Worm (Caenorhabditis elegans): Measurements from ENCODE around the gene F09E5.12.

The F09E5.12 gene

ce11 chrII:5353642-5354041 is 16.9 kb downstream of the F09E5.12 start:
- TF ChIP-seq hlh-13 (GFP tag; optimal IDR thresholded peaks at IDR 0.05) (no peak), ets-4 (tag; optimal IDR thresholded peaks at IDR 0.05) (no peak), elt-2 (tag; optimal IDR thresholded peaks at IDR 0.05) (peak; percentile 9), lim-6 (tag; optimal IDR thresholded peaks at IDR 0.05) (no peak)

ce11 chrII:5351799-5352198 is 18.7 kb downstream of the F09E5.12 start, which contains the start of gene F09E5.7:
Gene F09E5.7 (plus strand): TSS chrII:5352099.
- no peak for TF ChIP-seq che-1 (tag; optimal IDR thresholded peaks at IDR 0.05)
- no peak for TF ChIP-seq ama-1 (optimal IDR thresholded peaks at IDR 0.05)
- TF ChIP-seq ceh-24 (tag; optimal IDR thresholded peaks at IDR 0.05), result no peak
- TF ChIP-seq unc-3 (GFP tag; conservative IDR thresholded peaks at IDR 0.05), result no peak
- no peak for TF ChIP-seq unc-3 (tag; optimal IDR thresholded peaks at IDR 0.05)
- TF ChIP-seq F13H6.1 (tag; optimal IDR thresholded peaks at IDR 0.05), result no peak
- no peak for TF ChIP-seq fkh-6 (tag; optimal IDR thresholded peaks at IDR 0.05)
- TF ChIP-seq hlh-30 (tag; optimal IDR thresholded peaks at IDR 0.05; ENCODE audit: insufficient read depth), result no peak
- no peak for TF ChIP-seq gmeb-2 (tag; optimal IDR thresholded peaks at IDR 0.05)
- TF ChIP-seq ztf-16 (tag; optimal IDR thresholded peaks at IDR 0.05), result no peak
- no peak for TF ChIP-seq ceh-34 (tag; optimal IDR thresholded peaks at IDR 0.05)
- no peak for TF ChIP-seq syd-9 (tag; optimal IDR thresholded peaks at IDR 0.05)
- TF ChIP-seq ceh-6 (GFP tag; optimal IDR thresholded peaks at IDR 0.05), result no peak

- peak; percentile 41; the same call in 1 of the 2 replicates for TF ChIP-seq ceh-45 (GFP tag; IDR thresholded peaks at IDR 0.05)
These were observed 20.2 kb downstream of the F09E5.12 start, which contains the start of gene F09E5.8 for ce11 chrII:5350357-5350756. Gene F09E5.8 (plus strand): TSS chrII:5350669.

- TF ChIP-seq sox-2 (GFP tag; IDR thresholded peaks at IDR 0.05), result peak; percentile 42; the same call in 1 of the 2 replicates
- TF ChIP-seq ceh-2 (tag; optimal IDR thresholded peaks at IDR 0.05), result peak; percentile 22
- peak; percentile 55 for TF ChIP-seq unc-42 (tag; optimal IDR thresholded peaks at IDR 0.05)
- TF ChIP-seq ceh-45 (GFP tag; IDR thresholded peaks at IDR 0.05), result peak; percentile 66
- TF ChIP-seq unc-86 (tag; optimal IDR thresholded peaks at IDR 0.05), result peak; percentile 6
- peak; percentile 56 for TF ChIP-seq ceh-31 (tag; optimal IDR thresholded peaks at IDR 0.05)
- peak; percentile 23 for TF ChIP-seq elt-2 (tag; optimal IDR thresholded peaks at IDR 0.05)
These were observed 24.2 kb downstream of the F09E5.12 start for ce11 chrII:5346350-5346749.

ce11 chrII:5344775-5345174 is 25.8 kb downstream of the F09E5.12 start, which contains the start of gene F09E5.14:
Gene F09E5.14 (minus strand): TSS chrII:5344875.
- TF ChIP-seq nhr-11 (tag; optimal IDR thresholded peaks at IDR 0.05), result no peak
- no peak for TF ChIP-seq hlh-15 (tag; optimal IDR thresholded peaks at IDR 0.05)
- no peak for TF ChIP-seq hlh-30 (tag; optimal IDR thresholded peaks at IDR 0.05; ENCODE audit: insufficient read depth)
- no peak for TF ChIP-seq T23F11.4 (GFP tag; optimal IDR thresholded peaks at IDR 0.05)
- TF ChIP-seq lim-6 (tag; optimal IDR thresholded peaks at IDR 0.05), result no peak
- no peak for TF ChIP-seq madf-2 (tag; optimal IDR thresholded peaks at IDR 0.05)
- TF ChIP-seq unc-86 (tag; optimal IDR thresholded peaks at IDR 0.05), result no peak
- no peak for TF ChIP-seq pha-2 (tag; optimal IDR thresholded peaks at IDR 0.05)
- TF ChIP-seq fkh-6 (tag; optimal IDR thresholded peaks at IDR 0.05), result no peak

DNA sequence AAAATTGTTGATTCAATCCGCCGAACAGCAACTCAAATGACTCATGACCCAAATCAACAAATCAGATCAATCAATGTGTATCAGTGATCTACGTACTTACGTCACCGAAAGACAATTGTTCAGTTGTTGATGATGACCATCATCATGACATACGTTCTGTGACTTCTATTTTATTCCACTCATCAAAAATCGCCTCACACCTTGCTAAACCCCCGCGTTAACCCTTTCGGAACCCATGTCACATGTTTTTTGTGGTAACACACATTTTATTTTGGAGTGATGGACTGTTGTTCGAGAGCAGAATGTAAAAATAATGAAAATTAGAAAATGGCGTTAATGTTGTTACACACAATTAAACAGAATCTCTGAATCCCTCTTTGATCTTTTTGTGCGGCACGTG is 28.1 kb downstream of the F09E5.12 start:
- TF ChIP-seq fkh-6 (tag; optimal IDR thresholded peaks at IDR 0.05), result no peak
- no peak for TF ChIP-seq ets-4 (tag; optimal IDR thresholded peaks at IDR 0.05)
- no peak for TF ChIP-seq sox-4 (tag; optimal IDR thresholded peaks at IDR 0.05)
- no peak for TF ChIP-seq pqm-1 (tag; optimal IDR thresholded peaks at IDR 0.05)
- no peak for TF ChIP-seq dmd-4 (tag; optimal IDR thresholded peaks at IDR 0.05; ENCODE audit: borderline replicate concordance)
- no peak for TF ChIP-seq rnt-1 (tag; optimal IDR thresholded peaks at IDR 0.05)
- TF ChIP-seq hlh-30 (tag; optimal IDR thresholded peaks at IDR 0.05; ENCODE audit: insufficient read depth), result no peak
- no peak for TF ChIP-seq ref-2 (tag; optimal IDR thresholded peaks at IDR 0.05)
- no peak for TF ChIP-seq ceh-22 (tag; optimal IDR thresholded peaks at IDR 0.05)
- no peak for TF ChIP-seq ceh-24 (tag; optimal IDR thresholded peaks at IDR 0.05)
- no peak for TF ChIP-seq ceh-14 (tag; optimal IDR thresholded peaks at IDR 0.05)
- TF ChIP-seq ztf-16 (tag; optimal IDR thresholded peaks at IDR 0.05), result no peak
- no peak for TF ChIP-seq unc-55 (GFP tag; optimal IDR thresholded peaks at IDR 0.05)
- no peak for TF ChIP-seq lin-11 (tag; optimal IDR thresholded peaks at IDR 0.05)
- no peak for TF ChIP-seq F13H6.1 (tag; optimal IDR thresholded peaks at IDR 0.05)
- no peak for TF ChIP-seq hlh-13 (GFP tag; optimal IDR thresholded peaks at IDR 0.05)

All from whole organism, late embryonic.